Worm (Caenorhabditis elegans): ENCODE measurements around the gene Y52E8A.3.
A peak's percentile ranks its signal among the peaks of the same experiment; 100 is the strongest.

Gene Y52E8A.3

DNA sequence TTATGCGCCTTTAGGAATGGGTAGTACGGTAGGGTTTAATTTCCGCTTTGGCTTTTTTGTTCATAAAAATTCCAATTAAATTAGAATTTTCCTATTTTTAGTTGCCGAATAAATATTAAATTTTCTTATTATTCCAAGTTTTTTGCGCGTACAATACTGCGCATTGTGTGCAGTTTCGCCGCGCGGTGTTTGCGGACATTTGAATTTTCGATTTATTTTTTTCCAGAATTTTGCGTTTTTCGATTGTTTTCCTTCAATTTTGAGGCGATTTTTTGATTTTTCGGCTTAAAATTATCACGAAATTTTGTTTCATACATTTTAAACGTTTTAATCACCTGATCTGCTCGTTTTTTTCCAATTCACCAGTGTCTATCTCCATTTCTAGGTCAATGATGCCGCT lies 16.1 kb upstream of the Y52E8A.3 start, which contains the start of gene H20J04.6 (continued):
- TF ChIP-seq pax-3 (tag; optimal IDR thresholded peaks at IDR 0.05) (no peak), ceh-8 (GFP tag; optimal IDR thresholded peaks at IDR 0.05) (no peak), mab-9 (GFP tag; IDR thresholded peaks at IDR 0.05) (no peak), nhr-237 (tag; optimal IDR thresholded peaks at IDR 0.05) (no peak), C34B4.2 (tag; optimal IDR thresholded peaks at IDR 0.05) (no peak), ama-1 (optimal IDR thresholded peaks at IDR 0.05) (no peak), aly-2 (tag; optimal IDR thresholded peaks at IDR 0.05) (no peak), sup-37 (GFP tag; optimal IDR thresholded peaks at IDR 0.05) (no peak), nhr-28 (tag; optimal IDR thresholded peaks at IDR 0.05) (no peak), nhr-19 (GFP tag; conservative IDR thresholded peaks at IDR 0.05) (no peak), dpl-1 (GFP tag; optimal IDR thresholded peaks at IDR 0.05) (peak; percentile 24 to 60 (median 44)), egl-27 (tag; optimal IDR thresholded peaks at IDR 0.05) (no peak), blmp-1 (tag; optimal IDR thresholded peaks at IDR 0.05) (peak; percentile 30), sptf-1 (tag; optimal IDR thresholded peaks at IDR 0.05) (no peak), aha-1 (tag; optimal IDR thresholded peaks at IDR 0.05) (no peak), lir-3 (tag; optimal IDR thresholded peaks at IDR 0.05; ENCODE audit: poor library complexity) (no peak), isw-1 (GFP tag; IDR thresholded peaks at IDR 0.05) (no peak), alr-1 (tag; optimal IDR thresholded peaks at IDR 0.05; ENCODE audit: borderline replicate concordance) (no peak), nhr-90 (tag; optimal IDR thresholded peaks at IDR 0.05; ENCODE audit: poor library complexity) (peak; percentile 16), ceh-90 (tag; optimal IDR thresholded peaks at IDR 0.05) (no peak), tlp-1 (tag; optimal IDR thresholded peaks at IDR 0.05) (no peak), elt-2 (tag; optimal IDR thresholded peaks at IDR 0.05) (no peak), ceh-88 (GFP tag; IDR thresholded peaks at IDR 0.05) (no peak), vab-15 (tag; optimal IDR thresholded peaks at IDR 0.05) (no peak), ceh-82 (tag; optimal IDR thresholded peaks at IDR 0.05) (no peak), mep-1 (tag; optimal IDR thresholded peaks at IDR 0.05) (peak; percentile 47), nhr-76 (tag; optimal IDR thresholded peaks at IDR 0.05) (no peak), fkh-10 (GFP tag; optimal IDR thresholded peaks at IDR 0.05) (no peak), efl-3 (GFP tag; optimal IDR thresholded peaks at IDR 0.05) (no peak), F16B12.6 (tag; optimal IDR thresholded peaks at IDR 0.05) (peak; percentile 88)

- TF ChIP-seq jun-1 (tag; optimal IDR thresholded peaks at IDR 0.05): no peak
- no peak for TF ChIP-seq dsc-1 (tag; optimal IDR thresholded peaks at IDR 0.05)
- no peak for TF ChIP-seq ceh-90 (tag; optimal IDR thresholded peaks at IDR 0.05)
- no peak for TF ChIP-seq efl-3 (GFP tag; optimal IDR thresholded peaks at IDR 0.05)
- no peak for TF ChIP-seq zip-4 (GFP tag; optimal IDR thresholded peaks at IDR 0.05)
- TF ChIP-seq nhr-90 (tag; optimal IDR thresholded peaks at IDR 0.05; ENCODE audit: poor library complexity): no peak
- no peak for TF ChIP-seq ama-1 (optimal IDR thresholded peaks at IDR 0.05)
- no peak for TF ChIP-seq nhr-85 (tag)
- no peak for TF ChIP-seq pqm-1 (tag; optimal IDR thresholded peaks at IDR 0.05)
- TF ChIP-seq grh-1 (GFP tag; IDR thresholded peaks at IDR 0.05): no peak
- no peak for TF ChIP-seq C16A3.4 (tag; optimal IDR thresholded peaks at IDR 0.05)
- no peak for TF ChIP-seq elt-2 (tag; optimal IDR thresholded peaks at IDR 0.05)
- no peak for TF ChIP-seq unc-62 (GFP tag; optimal IDR thresholded peaks at IDR 0.05)
These were observed 15.0 kb upstream of the Y52E8A.3 start, which contains the start of gene Y52E8A.1 for ce11 chrII:4321766-4322165. Y52E8A.1 (plus strand) TSS chrII:4322066.

DNA sequence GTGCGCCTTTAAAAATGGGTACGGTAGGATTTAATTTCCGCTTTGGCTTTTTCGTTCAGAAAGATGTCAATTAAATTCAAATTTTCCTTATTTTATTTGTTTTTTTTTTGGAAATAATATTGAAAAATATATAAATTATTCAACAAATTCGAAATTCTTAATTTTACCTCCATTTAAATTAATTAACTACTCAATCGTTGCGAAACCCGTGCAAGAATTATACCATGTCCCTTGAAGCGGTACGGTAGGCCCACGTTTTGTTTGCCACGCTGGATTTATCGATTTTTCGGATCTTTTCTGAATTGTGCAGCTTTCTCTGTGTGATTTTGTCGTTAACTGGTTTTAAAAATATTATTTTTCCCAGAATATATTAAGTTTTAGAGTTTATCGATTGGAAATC lies 13.7 kb upstream of the Y52E8A.3 start, which contains the start of gene Y52E8A.2:
Y52E8A.2 (plus strand) TSS at position 382 of the 400 bp plus-strand sequence.
- TF ChIP-seq irx-1 (tag; optimal IDR thresholded peaks at IDR 0.05) (no peak), unc-98 (GFP tag; IDR thresholded peaks at IDR 0.05) (no peak), nhr-237 (tag; optimal IDR thresholded peaks at IDR 0.05) (no peak), ceh-63 (GFP tag; optimal IDR thresholded peaks at IDR 0.05) (no peak), efl-1 (optimal IDR thresholded peaks at IDR 0.05) (no peak), efl-1 (GFP tag; optimal IDR thresholded peaks at IDR 0.05 in 1 of 2) (peak in 1 of 2 experiments; percentile 32), pax-3 (tag; optimal IDR thresholded peaks at IDR 0.05) (no peak), C16A3.4 (tag; optimal IDR thresholded peaks at IDR 0.05) (no peak), Y116A8C.19 (tag; optimal IDR thresholded peaks at IDR 0.05; ENCODE audit: borderline replicate concordance) (no peak)

Measured in whole organism, L1 larva.